Worm (Caenorhabditis elegans) whole organism, young adult: ENCODE measurements around the gene F36H5.14.
A peak's percentile ranks its signal among the peaks of the same experiment; 100 is the strongest.

Source experiments
- C17E4.6 ChIP-seq: fragments of 200-800 bp; sonication (Bioruptor generic); IDR thresholded peaks from 2 replicates; pipeline ENCODE4 v1.3.6; 2022; ENCODE audit warnings: missing genetic modification reagents, missing genetic modification characterization, missing compliant biosample characterization
- F39B2.1 ChIP-seq: fragments of 200-800 bp; sonication (Bioruptor generic); IDR thresholded peaks from 2 replicates; pipeline ENCODE4 v1.3.6; 2022; ENCODE audit warnings: missing genetic modification reagents, missing genetic modification characterization, missing compliant biosample characterization
- F52B5.7 ChIP-seq: sonication (generic microtip); optimal IDR thresholded peaks from 2 replicates; lab custom pipeline; 2016; ENCODE audit warnings: mild to moderate bottlenecking, missing genetic modification characterization, missing compliant biosample characterization
- F57C9.4 ChIP-seq: sonication (generic microtip); optimal IDR thresholded peaks from 2 replicates; lab custom pipeline; 2017; ENCODE audit warnings: mild to moderate bottlenecking, missing genetic modification characterization, missing compliant biosample characterization
- K12H6.12 ChIP-seq: fragments of 200-800 bp; sonication (Bioruptor generic); optimal IDR thresholded peaks from 2 replicates; lab custom pipeline; 2018; ENCODE audit warnings: mild to moderate bottlenecking, missing genetic modification characterization, missing compliant biosample characterization
- Y95B8A.8 ChIP-seq: fragments of 200-800 bp; sonication (Bioruptor generic); IDR thresholded peaks from 2 replicates; pipeline ENCODE4 v1.3.6; 2022; ENCODE audit warnings: missing genetic modification reagents, missing genetic modification characterization, missing compliant biosample characterization
- akir-1 ChIP-seq: fragments of 200-800 bp; sonication (Bioruptor generic); optimal IDR thresholded peaks from 2 replicates; lab custom pipeline; 2018; ENCODE audit warnings: mild to moderate bottlenecking, missing genetic modification characterization, moderate library complexity, missing compliant biosample characterization
- aptf-2 ChIP-seq: fragments of 200-800 bp; sonication (Bioruptor generic); conservative IDR thresholded peaks from 2 replicates; pipeline ENCODE4 v1.3.6; 2022; ENCODE audit warnings: missing genetic modification reagents, missing genetic modification characterization, missing compliant biosample characterization
- aptf-3 ChIP-seq: fragments of 200-800 bp; sonication (Bioruptor generic); IDR thresholded peaks from 2 replicates; pipeline ENCODE4 v1.3.6; 2022; ENCODE audit warnings: missing genetic modification characterization, missing compliant biosample characterization
- athp-1 ChIP-seq: sonication (generic microtip); optimal IDR thresholded peaks from 2 replicates; lab custom pipeline; 2017; ENCODE audit warnings: mild to moderate bottlenecking, missing genetic modification characterization, missing compliant biosample characterization
- attf-3 ChIP-seq: fragments of 200-800 bp; sonication (Bioruptor generic); conservative IDR thresholded peaks from 2 replicates; pipeline ENCODE4 v1.3.6; 2022; ENCODE audit warnings: missing genetic modification reagents, missing genetic modification characterization, missing compliant biosample characterization
- attf-5 ChIP-seq: fragments of 200-800 bp; sonication (Bioruptor generic); optimal IDR thresholded peaks from 2 replicates; lab custom pipeline; 2018; ENCODE audit warnings: mild to moderate bottlenecking, missing genetic modification characterization, missing compliant biosample characterization
- bed-1 ChIP-seq: fragments of 200-800 bp; sonication (Bioruptor generic); IDR thresholded peaks from 2 replicates; pipeline ENCODE4 v1.3.6; 2022; ENCODE audit warnings: missing genetic modification reagents, missing genetic modification characterization, missing compliant biosample characterization
- ccch-3 ChIP-seq: fragments of 200-800 bp; sonication (Bioruptor generic); optimal IDR thresholded peaks from 2 replicates; lab custom pipeline; 2018; ENCODE audit warnings: mild to moderate bottlenecking, missing genetic modification characterization, missing compliant biosample characterization
- ceh-58 ChIP-seq: fragments of 200-800 bp; sonication (Bioruptor generic); IDR thresholded peaks from 2 replicates; pipeline ENCODE4 v1.3.6; 2022; ENCODE audit warnings: missing genetic modification characterization, missing compliant biosample characterization
- egl-18 ChIP-seq: fragments of 200-800 bp; sonication (Bioruptor generic); IDR thresholded peaks from 2 replicates; pipeline ENCODE4 v1.3.6; 2022; ENCODE audit warnings: missing genetic modification reagents, missing genetic modification characterization, missing compliant biosample characterization
- ekl-4 ChIP-seq: fragments of 200-800 bp; sonication (Bioruptor generic); IDR thresholded peaks from 2 replicates; pipeline ENCODE4 v1.3.6; 2022; ENCODE audit warnings: missing genetic modification reagents, missing genetic modification characterization, missing compliant biosample characterization
- hlh-12 ChIP-seq: sonication (generic microtip); optimal IDR thresholded peaks from 2 replicates; lab custom pipeline; 2016; ENCODE audit warnings: missing genetic modification characterization, missing compliant biosample characterization
- hmg-1.2 ChIP-seq: fragments of 200-800 bp; sonication (Bioruptor generic); IDR thresholded peaks from 2 replicates; pipeline ENCODE4 v1.3.6; 2022; ENCODE audit warnings: missing genetic modification reagents, missing genetic modification characterization, missing compliant biosample characterization
- hmg-20 ChIP-seq: fragments of 200-800 bp; sonication (Bioruptor generic); IDR thresholded peaks from 2 replicates; pipeline ENCODE4 v1.3.6; 2022; ENCODE audit warnings: missing genetic modification reagents, missing genetic modification characterization, missing compliant biosample characterization
- lin-54 ChIP-seq: fragments of 200-800 bp; sonication (Bioruptor generic); optimal IDR thresholded peaks from 2 replicates; lab custom pipeline; 2018; ENCODE audit warnings: mild to moderate bottlenecking, missing genetic modification characterization, missing compliant biosample characterization
- lsy-27 ChIP-seq: sonication (generic microtip); optimal IDR thresholded peaks from 2 replicates; lab custom pipeline; 2017; ENCODE audit warnings: missing genetic modification characterization, mild to moderate bottlenecking, missing compliant biosample characterization, antibody characterized with exemption, missing genotype, borderline replicate concordance; ENCODE audit not compliant: insufficient read depth
- mcd-1 ChIP-seq: fragments of 200-800 bp; sonication (Bioruptor generic); IDR thresholded peaks from 2 replicates; pipeline ENCODE4 v1.3.6; 2022; ENCODE audit warnings: missing genetic modification reagents, missing genetic modification characterization, missing compliant biosample characterization
- mel-28 ChIP-seq: sonication (generic microtip); optimal IDR thresholded peaks from 2 replicates; lab custom pipeline; 2016; ENCODE audit warnings: borderline replicate concordance, mild to moderate bottlenecking, missing genetic modification characterization, missing compliant biosample characterization
- nfya-1 ChIP-seq: sonication (generic microtip); optimal IDR thresholded peaks from 2 replicates; lab custom pipeline; 2017; ENCODE audit warnings: antibody characterized with exemption, missing compliant biosample characterization, missing genetic modification characterization, borderline replicate concordance; ENCODE audit not compliant: insufficient read depth
- pbrm-1 ChIP-seq: fragments of 200-800 bp; sonication (Bioruptor generic); IDR thresholded peaks from 2 replicates; pipeline ENCODE4 v1.3.6; 2022; ENCODE audit warnings: missing genetic modification reagents, missing genetic modification characterization, missing compliant biosample characterization
- pha-4 ChIP-seq: fragments of 150-350 bp; sonication (generic microtip); optimal IDR thresholded peaks from 2 replicates; lab custom pipeline; 2014; ENCODE audit warnings: missing biosample characterization, missing genetic modification reagents, missing genetic modification characterization
- rec-8 ChIP-seq, 2 experiments: sonication (generic microtip); optimal IDR thresholded peaks; 2 replicates each; lab custom pipeline; 2016; ENCODE audit warnings: mild to moderate bottlenecking in 2 of 2, missing genetic modification characterization in 2 of 2, missing genetic modification reagents in 2 of 2, missing genotype in 2 of 2, missing biosample characterization in 1 of 2, missing compliant biosample characterization in 1 of 2, moderate library complexity in 1 of 2
- sdz-38 ChIP-seq: sonication (generic microtip); optimal IDR thresholded peaks from 2 replicates; lab custom pipeline; 2016; ENCODE audit warnings: missing genotype, missing genetic modification characterization, missing compliant biosample characterization
- snpc-3.4 ChIP-seq: sonication (generic microtip); optimal IDR thresholded peaks from 2 replicates; lab custom pipeline; 2017; ENCODE audit warnings: missing genetic modification characterization, mild to moderate bottlenecking, missing compliant biosample characterization, antibody characterized with exemption, moderate library complexity, missing genotype, missing genetic modification reagents
- snpc-4 ChIP-seq, 5 experiments: fragments of 150-350 bp in 1 of 5; sonication (generic microtip) in 4 of 5; optimal IDR thresholded peaks; 2 replicates each; lab custom pipeline; 2014 to 2018; ENCODE audit warnings: missing genetic modification characterization in 5 of 5, missing biosample characterization in 3 of 5, antibody characterized with exemption in 2 of 5, mild to moderate bottlenecking in 2 of 5, missing compliant biosample characterization in 2 of 5, missing genotype in 2 of 5, moderate library complexity in 2 of 5, missing genetic modification reagents in 1 of 5
- xnd-1 ChIP-seq: sonication (generic microtip); optimal IDR thresholded peaks from 2 replicates; lab custom pipeline; 2016; ENCODE audit warnings: missing genotype, missing genetic modification reagents, missing genetic modification characterization, missing compliant biosample characterization
- zim-3 ChIP-seq: sonication (generic microtip); optimal IDR thresholded peaks from 2 replicates; lab custom pipeline; 2017; ENCODE audit warnings: mild to moderate bottlenecking, missing genetic modification characterization, moderate library complexity, missing compliant biosample characterization
- ztf-26 ChIP-seq: sonication (generic microtip); optimal IDR thresholded peaks from 2 replicates; lab custom pipeline; 2017; ENCODE audit warnings: missing genetic modification characterization, missing compliant biosample characterization
- ztf-28 ChIP-seq: fragments of 200-800 bp; sonication (Bioruptor generic); IDR thresholded peaks from 2 replicates; pipeline ENCODE4 v1.3.6; 2022; ENCODE audit warnings: missing genetic modification reagents, missing genetic modification characterization, missing compliant biosample characterization
- ztf-3 ChIP-seq: fragments of 200-800 bp; sonication (Bioruptor generic); optimal IDR thresholded peaks from 2 replicates; lab custom pipeline; 2018; ENCODE audit warnings: mild to moderate bottlenecking, missing genetic modification characterization, missing compliant biosample characterization
- ztf-6 ChIP-seq: fragments of 200-800 bp; sonication (Bioruptor generic); IDR thresholded peaks from 2 replicates; pipeline ENCODE4 v1.3.6; 2022; ENCODE audit warnings: missing genetic modification reagents, missing genetic modification characterization, missing compliant biosample characterization

Gene F36H5.14

DNA sequence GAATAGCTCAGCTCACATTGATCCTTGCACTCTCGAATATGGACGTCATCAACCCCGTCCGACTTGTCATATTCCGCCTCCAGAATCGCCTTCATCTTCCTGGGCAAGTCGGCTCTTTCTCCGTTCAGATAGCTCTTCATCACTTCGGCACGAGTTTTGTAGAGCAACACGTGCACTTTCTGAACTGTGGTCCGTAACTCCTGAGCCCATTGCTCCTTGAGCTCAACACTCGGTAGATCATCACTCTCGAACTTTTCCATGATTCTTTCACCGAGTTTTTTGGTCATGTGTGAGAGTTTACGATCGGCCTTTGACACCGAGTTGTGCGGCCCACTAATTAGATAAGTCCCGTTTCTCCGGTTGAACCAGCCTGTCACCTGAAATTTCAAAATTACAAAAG, 40.2 kb upstream of the F36H5.14 start:
- TF ChIP-seq mel-28 (tag; lab: Kevin White, UChicago) (no peak), K12H6.12 (tag; lab: Kevin White, UChicago) (no peak), F52B5.7 (tag; lab: Kevin White, UChicago) (no peak), hlh-12 (tag; lab: Kevin White, UChicago) (no peak), ztf-26 (no peak), nfya-1 (tag; lab: Kevin White, UChicago) (no peak), egl-18 (GFP tag; lab: Robert Waterston, UW) (no peak), F39B2.1 (GFP tag; lab: Robert Waterston, UW) (no peak)

DNA sequence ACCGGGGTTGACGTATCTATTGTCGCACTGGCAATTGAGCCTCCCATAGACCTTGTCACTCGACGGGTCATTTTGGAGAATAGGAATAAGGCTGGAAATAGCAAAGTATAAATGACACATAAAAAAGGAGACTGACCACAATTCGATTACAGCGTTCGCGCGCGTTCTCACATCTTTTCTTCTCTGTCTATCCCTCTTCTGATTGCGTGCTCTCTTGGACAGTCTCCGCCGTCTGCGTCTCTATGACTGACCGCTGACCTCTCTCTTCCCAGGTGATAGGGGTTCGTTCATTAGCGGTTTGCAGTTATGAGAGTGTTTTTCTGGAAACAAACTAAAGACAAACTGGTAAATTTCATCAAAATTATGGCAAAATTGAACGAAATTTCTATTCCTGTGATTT, 39.0 kb upstream of the F36H5.14 start, which contains the start of gene ceh-83:
ceh-83 (minus strand) TSS at position 181 of the 400 bp plus-strand sequence.
- TF ChIP-seq pbrm-1 (GFP tag; lab: Robert Waterston, UW) (0 out of 2 replicates have a peak, but pooled peaks have one; percentile 25), aptf-2 (0 out of 2 replicates have a peak, but pooled peaks have one; percentile 52), hmg-1.2 (peak; percentile 92), ztf-3 (no peak)
- TF ChIP-seq, all 124 proteins: peak for 3

DNA sequence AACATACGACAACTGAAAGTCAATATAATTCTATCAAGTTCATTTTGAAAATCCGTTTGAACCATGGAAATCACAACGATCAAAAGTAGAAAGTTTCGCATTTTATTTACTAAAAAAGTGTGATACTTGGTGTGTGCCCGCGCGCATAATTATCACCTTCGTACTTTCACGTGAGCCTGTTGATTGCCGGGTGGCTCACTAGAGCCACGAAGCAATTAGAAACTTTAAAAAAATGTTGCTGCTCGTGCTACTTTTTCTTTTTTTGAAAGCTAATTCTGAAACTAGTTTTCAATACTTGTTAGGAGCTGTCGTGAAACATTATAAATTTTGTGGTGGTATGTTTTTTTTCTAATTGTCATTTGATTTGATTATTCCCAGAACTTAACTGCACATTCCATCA, 36.5 kb upstream of the F36H5.14 start, which contains the start of the genes irld-9 and irld-33:
irld-9 (minus strand) TSS at position 101 of the 400 bp plus-strand sequence.
irld-33 (plus strand) TSS at position 209 of the 400 bp plus-strand sequence.
- no peak for TF ChIP-seq xnd-1
- TF ChIP-seq ccch-3 (GFP tag; lab: Kevin White, UChicago), result no peak
- no peak for TF ChIP-seq lsy-27
- no peak for TF ChIP-seq attf-5
- TF ChIP-seq pha-4, result no peak
- no peak for TF ChIP-seq zim-3
- no peak for TF ChIP-seq attf-3
- no peak for TF ChIP-seq rec-8 (tag; optimal IDR thresholded peaks at IDR 0.05; lab: Kevin White, UChicago)
- TF ChIP-seq Y95B8A.8 (GFP tag; lab: Robert Waterston, UW), result no peak
- TF ChIP-seq sdz-38, result no peak

DNA sequence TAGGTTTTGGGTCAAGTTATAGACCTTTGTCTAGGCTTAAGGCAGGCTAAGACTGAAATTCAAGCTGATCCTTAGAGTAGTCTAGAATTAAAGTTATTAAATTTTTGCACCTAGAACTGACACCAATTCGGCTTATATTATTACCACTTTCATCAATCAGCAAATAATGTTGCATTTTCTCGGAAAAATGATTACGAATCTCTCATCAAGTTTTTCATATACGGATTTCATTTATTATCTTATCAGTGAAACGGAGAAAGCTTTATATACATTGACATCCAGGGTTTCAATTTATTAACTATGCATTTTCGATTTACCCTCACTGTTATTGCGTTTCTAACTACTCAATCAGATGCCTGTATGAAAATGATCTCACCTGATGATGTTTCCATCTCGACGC, 34.1 kb upstream of the F36H5.14 start, which contains the start of gene K07G6.1:
K07G6.1 (plus strand) TSS at position 301 of the 400 bp plus-strand sequence.
- TF ChIP-seq lsy-27 (no peak), ztf-26 (no peak), snpc-4 (GFP tag; optimal IDR thresholded peaks at IDR 0.05; lab: Kevin White, UChicago) (no peak), snpc-4 (tag; optimal IDR thresholded peaks at IDR 0.05; lab: Kevin White, UChicago) (no peak), pbrm-1 (GFP tag; lab: Robert Waterston, UW) (no peak), ztf-6 (GFP tag; lab: Robert Waterston, UW) (no peak), mcd-1 (GFP tag; lab: Robert Waterston, UW) (no peak), K12H6.12 (tag; lab: Kevin White, UChicago) (no peak), hmg-20 (GFP tag; lab: Robert Waterston, UW) (no peak), ztf-28 (GFP tag; lab: Robert Waterston, UW) (no peak), bed-1 (GFP tag; lab: Robert Waterston, UW) (no peak)

DNA sequence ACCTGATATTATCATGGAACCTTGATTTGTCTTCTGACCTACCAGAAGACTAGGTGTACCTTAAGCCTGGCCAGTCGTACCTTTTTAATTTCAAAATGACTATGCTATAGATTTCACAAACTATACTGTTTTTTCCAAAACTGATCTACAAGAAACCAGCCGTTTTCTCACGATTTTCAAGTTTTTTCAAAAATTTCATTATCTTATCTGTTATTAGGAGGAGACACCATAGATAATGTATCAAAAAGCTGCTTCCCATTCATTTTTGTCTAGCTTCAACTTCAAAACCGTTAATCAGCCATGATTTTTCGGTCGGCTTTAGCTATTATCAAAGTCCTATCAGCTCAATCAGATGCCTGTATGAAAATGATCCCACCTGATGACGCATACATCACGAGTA, 32.8 kb upstream of the F36H5.14 start, which contains the start of gene F36H5.12:
F36H5.12 (plus strand) TSS at position 301 of the 400 bp plus-strand sequence.
- TF ChIP-seq C17E4.6 (GFP tag; lab: Robert Waterston, UW) (no peak), snpc-3.4 (tag; lab: Kevin White, UChicago) (no peak), ccch-3 (GFP tag; lab: Kevin White, UChicago) (no peak), ekl-4 (GFP tag; lab: Robert Waterston, UW) (no peak), egl-18 (GFP tag; lab: Robert Waterston, UW) (no peak), pha-4 (no peak), athp-1 (no peak), aptf-3 (no peak), lin-54 (GFP tag; lab: Kevin White, UChicago) (no peak), F57C9.4 (tag; lab: Kevin White, UChicago) (no peak), akir-1 (GFP tag; lab: Kevin White, UChicago) (no peak), ceh-58 (GFP tag; lab: Robert Waterston, UW) (no peak)
